Worm (Caenorhabditis elegans) whole organism, L3 larva: ENCODE results near the gene add-2.

Experiments used
- ZK546.5 ChIP-seq: sonication (generic microtip); optimal IDR thresholded peaks from 2 replicates; lab custom pipeline; 2017; ENCODE audit warnings: missing biosample characterization, missing genetic modification characterization
- aly-2 ChIP-seq: fragments of 150-350 bp; optimal IDR thresholded peaks from 2 replicates; lab custom pipeline; 2014; ENCODE audit warnings: missing biosample characterization, missing genetic modification characterization
- ama-1 ChIP-seq: fragments of 150-350 bp; optimal IDR thresholded peaks from 2 replicates; lab custom pipeline; 2018
- ceh-28 ChIP-seq: fragments of 150-350 bp; optimal IDR thresholded peaks from 2 replicates; lab custom pipeline; 2014; ENCODE audit warnings: missing biosample characterization, missing genetic modification reagents, missing genetic modification characterization
- ceh-82 ChIP-seq: fragments of 150-350 bp; optimal IDR thresholded peaks from 2 replicates; lab custom pipeline; 2014; ENCODE audit warnings: missing biosample characterization, missing genetic modification characterization
- daf-12 ChIP-seq: fragments of 150-350 bp; optimal IDR thresholded peaks from 2 replicates; lab custom pipeline; 2014; ENCODE audit warnings: missing biosample characterization, missing genetic modification reagents, missing genetic modification characterization
- egl-5 ChIP-seq: fragments of 150-350 bp; optimal IDR thresholded peaks from 2 replicates; lab custom pipeline; 2017; ENCODE audit warnings: missing biosample characterization, missing genetic modification reagents, missing genetic modification characterization, inconsistent platforms
- elt-1 ChIP-seq: fragments of 150-350 bp; optimal IDR thresholded peaks from 2 replicates; lab custom pipeline; 2014; ENCODE audit warnings: missing biosample characterization, missing genetic modification characterization
- elt-2 ChIP-seq: sonication (generic microtip); optimal IDR thresholded peaks from 2 replicates; lab custom pipeline; 2016; ENCODE audit warnings: missing genetic modification reagents, mild to moderate bottlenecking, missing genetic modification characterization, missing compliant biosample characterization
- elt-3 ChIP-seq, 3 experiments: fragments of 150-350 bp in 1 of 3; sonication (generic microtip) in 2 of 3; optimal IDR thresholded peaks; 2 replicates in 2 of 3; 4 replicates in 1 of 3; lab custom pipeline; 2014 to 2017; ENCODE audit warnings: missing biosample characterization in 3 of 3, missing genetic modification characterization in 3 of 3
- eor-1 ChIP-seq, 2 experiments: fragments of 150-350 bp; optimal IDR thresholded peaks; 2 replicates each; lab custom pipeline; 2014 to 2018; ENCODE audit warnings: missing biosample characterization in 2 of 2, missing genetic modification characterization in 2 of 2
- fkh-10 ChIP-seq: sonication (generic microtip); optimal IDR thresholded peaks from 2 replicates; lab custom pipeline; 2017; ENCODE audit warnings: missing biosample characterization, missing genetic modification reagents, missing genetic modification characterization
- fkh-2 ChIP-seq: fragments of 150-350 bp; optimal IDR thresholded peaks from 2 replicates; lab custom pipeline; 2014; ENCODE audit warnings: missing biosample characterization, missing genetic modification reagents, missing genetic modification characterization
- fos-1 ChIP-seq: fragments of 150-350 bp; optimal IDR thresholded peaks from 2 replicates; lab custom pipeline; 2014; ENCODE audit warnings: missing biosample characterization, missing genetic modification characterization
- jun-1 ChIP-seq: fragments of 150-350 bp; optimal IDR thresholded peaks from 2 replicates; lab custom pipeline; 2014; ENCODE audit warnings: missing biosample characterization, missing genetic modification reagents, missing genetic modification characterization
- lsy-12 ChIP-seq: sonication (generic microtip); optimal IDR thresholded peaks from 2 replicates; lab custom pipeline; 2016; ENCODE audit warnings: mild to moderate bottlenecking, missing genetic modification characterization, missing compliant biosample characterization
- mdl-1 ChIP-seq: fragments of 150-350 bp; optimal IDR thresholded peaks from 2 replicates; lab custom pipeline; 2014; ENCODE audit warnings: missing biosample characterization, missing genetic modification characterization
- nhr-11 ChIP-seq: fragments of 150-350 bp; optimal IDR thresholded peaks from 2 replicates; lab custom pipeline; 2014; ENCODE audit warnings: missing biosample characterization, missing genetic modification characterization
- nhr-237 ChIP-seq: fragments of 150-350 bp; optimal IDR thresholded peaks from 2 replicates; lab custom pipeline; 2014; ENCODE audit warnings: missing biosample characterization, missing genetic modification characterization
- nhr-28 ChIP-seq: fragments of 150-350 bp; optimal IDR thresholded peaks from 2 replicates; lab custom pipeline; 2014; ENCODE audit warnings: missing biosample characterization, missing genetic modification characterization
- nhr-43 ChIP-seq: sonication (generic microtip); optimal IDR thresholded peaks from 2 replicates; lab custom pipeline; 2016; ENCODE audit warnings: mild to moderate bottlenecking, missing genetic modification characterization, missing compliant biosample characterization; ENCODE audit not compliant: poor library complexity, severe bottlenecking
- nhr-76 ChIP-seq: fragments of 150-350 bp; sonication (generic microtip); optimal IDR thresholded peaks from 5 replicates; lab custom pipeline; 2014; ENCODE audit warnings: missing biosample characterization, missing genetic modification characterization
- nhr-77 ChIP-seq: fragments of 150-350 bp; optimal IDR thresholded peaks from 2 replicates; lab custom pipeline; 2014; ENCODE audit warnings: missing biosample characterization, missing genetic modification characterization
- pha-4 ChIP-seq: fragments of 150-350 bp; optimal IDR thresholded peaks from 2 replicates; lab custom pipeline; 2014; ENCODE audit warnings: missing biosample characterization, missing genetic modification reagents, missing genetic modification characterization
- pqm-1 ChIP-seq: fragments of 150-350 bp; optimal IDR thresholded peaks from 2 replicates; lab custom pipeline; 2017; ENCODE audit warnings: missing biosample characterization, missing genetic modification characterization, inconsistent platforms
- skn-1 ChIP-seq: fragments of 150-350 bp; optimal IDR thresholded peaks from 2 replicates; lab custom pipeline; 2014; ENCODE audit warnings: missing biosample characterization, missing genetic modification characterization
- snpc-4 ChIP-seq: fragments of 150-350 bp; optimal IDR thresholded peaks from 2 replicates; lab custom pipeline; 2014; ENCODE audit warnings: missing biosample characterization, missing genetic modification characterization
- tbx-2 ChIP-seq: sonication (generic microtip); optimal IDR thresholded peaks from 2 replicates; lab custom pipeline; 2016; ENCODE audit warnings: mild to moderate bottlenecking, missing genetic modification characterization, missing compliant biosample characterization
- unc-62 ChIP-seq: fragments of 150-350 bp; sonication (generic microtip); optimal IDR thresholded peaks from 4 replicates; lab custom pipeline; 2014; ENCODE audit warnings: missing biosample characterization, missing genetic modification reagents, missing genetic modification characterization
- zag-1 ChIP-seq: fragments of 150-350 bp; optimal IDR thresholded peaks from 2 replicates; lab custom pipeline; 2014; ENCODE audit warnings: missing biosample characterization, missing genetic modification characterization
- ztf-4 ChIP-seq: fragments of 150-350 bp; optimal IDR thresholded peaks from 2 replicates; lab custom pipeline; 2014; ENCODE audit warnings: missing biosample characterization, missing genetic modification characterization

Gene add-2

ce11 chrV:12013298-12013697, at the start of gene add-2:
Gene add-2 (minus strand): TSS chrV:12013406.
- peak; percentile 52 for TF ChIP-seq elt-2 (tag; lab: Kevin White, UChicago)
- TF ChIP-seq nhr-43 (tag; lab: Kevin White, UChicago): no peak
- TF ChIP-seq pha-4 (tag; lab: Kevin White, UChicago): peak; percentile 65
- peak; percentile 50 for TF ChIP-seq pqm-1 (tag; lab: Kevin White, UChicago)

- TF ChIP-seq nhr-11 (tag; lab: Kevin White, UChicago) (no peak), elt-3 (tag; optimal IDR thresholded peaks at IDR 0.05; lab: Kevin White, UChicago) (no peak), nhr-28 (tag; lab: Kevin White, UChicago) (no peak), nhr-77 (no peak), lsy-12 (no peak), jun-1 (tag; lab: Kevin White, UChicago) (no peak), egl-5 (tag; lab: Kevin White, UChicago) (no peak), zag-1 (tag; lab: Kevin White, UChicago) (no peak), nhr-76 (tag; lab: Kevin White, UChicago) (no peak), pqm-1 (tag; lab: Kevin White, UChicago) (no peak), mdl-1 (tag; lab: Kevin White, UChicago) (no peak), ztf-4 (no peak), skn-1 (no peak), ama-1 (no peak), elt-2 (tag; lab: Kevin White, UChicago) (no peak)
Observed at ce11 chrV:12059719-12060118, 46.5 kb upstream of the add-2 start, which contains the start of gene R07B7.2. Gene R07B7.2 (minus strand): TSS chrV:12059753.

ce11 chrV:12053598-12053997, 40.4 kb upstream of the add-2 start, which contains the start of gene F10C2.7:
Gene F10C2.7 (plus strand): TSS chrV:12053898.
- no peak for TF ChIP-seq ztf-4
- TF ChIP-seq snpc-4 (tag; lab: Kevin White, UChicago): no peak

- TF ChIP-seq ZK546.5: no peak
- no peak for TF ChIP-seq nhr-77
- no peak for TF ChIP-seq fos-1
- TF ChIP-seq daf-12 (tag; lab: Kevin White, UChicago): no peak
- no peak for TF ChIP-seq tbx-2 (tag; lab: Kevin White, UChicago)
- TF ChIP-seq unc-62: no peak
- no peak for TF ChIP-seq ceh-28 (tag; lab: Kevin White, UChicago)
- TF ChIP-seq fkh-10 (GFP tag; lab: Kevin White, UChicago): no peak
- no peak for TF ChIP-seq ceh-82 (tag; lab: Kevin White, UChicago)
- TF ChIP-seq elt-1: no peak
- no peak for TF ChIP-seq nhr-28 (tag; lab: Kevin White, UChicago)
Observed at ce11 chrV:12048445-12048844, 35.2 kb upstream of the add-2 start, which contains the start of gene dars-2. Gene dars-2 (plus strand): TSS chrV:12048745.

- no peak for TF ChIP-seq unc-62
Observed at ce11 chrV:12047735-12048134, 34.5 kb upstream of the add-2 start.

- no peak for TF ChIP-seq fos-1
- TF ChIP-seq nhr-237 (tag; lab: Kevin White, UChicago): no peak
- TF ChIP-seq aly-2 (tag; lab: Kevin White, UChicago): no peak
- TF ChIP-seq skn-1: no peak
- TF ChIP-seq tbx-2 (tag; lab: Kevin White, UChicago): no peak
- no peak for TF ChIP-seq egl-5 (tag; lab: Kevin White, UChicago)
- no peak for TF ChIP-seq nhr-43 (tag; lab: Kevin White, UChicago)
- TF ChIP-seq ama-1: no peak
- no peak for TF ChIP-seq nhr-76 (tag; lab: Kevin White, UChicago)
- no peak for TF ChIP-seq daf-12 (tag; lab: Kevin White, UChicago)
- TF ChIP-seq lsy-12: no peak
- TF ChIP-seq eor-1 (tag; optimal IDR thresholded peaks at IDR 0.05; lab: Kevin White, UChicago): no peak
- TF ChIP-seq fkh-2 (tag; lab: Kevin White, UChicago): no peak
- TF ChIP-seq fkh-10 (GFP tag; lab: Kevin White, UChicago): no peak
Observed at ce11 chrV:12045132-12045531, 31.9 kb upstream of the add-2 start, which contains the start of gene F10C2.5. Gene F10C2.5 (plus strand): TSS chrV:12045432.
